Worm (Caenorhabditis elegans): ENCODE results near the gene let-70.

DNA sequence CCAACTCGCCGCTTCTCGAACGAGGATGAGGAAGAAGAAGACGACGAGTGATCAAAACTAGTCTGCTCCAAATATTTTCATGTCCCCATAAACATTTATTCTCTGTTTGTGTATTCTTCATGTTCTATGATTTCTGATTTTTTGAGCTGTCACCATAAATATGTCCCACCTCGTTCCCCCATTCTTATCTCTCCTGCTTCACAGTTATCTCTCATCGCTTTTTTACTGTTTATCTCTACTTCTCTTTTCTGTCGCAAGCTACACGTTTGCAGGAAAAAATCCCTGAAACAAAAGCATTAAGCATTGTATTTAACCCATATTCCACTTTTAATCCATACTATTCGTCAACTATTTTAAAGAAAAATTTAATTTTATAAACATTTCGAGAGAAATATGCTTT is 48.7 kb upstream of the let-70 start:
- TF ChIP-seq lir-3 (tag; optimal IDR thresholded peaks at IDR 0.05) = no peak
- no peak for TF ChIP-seq fos-1 (tag; optimal IDR thresholded peaks at IDR 0.05)
- no peak for TF ChIP-seq pqm-1 (tag; optimal IDR thresholded peaks at IDR 0.05)
- TF ChIP-seq mes-2 (tag; optimal IDR thresholded peaks at IDR 0.05; ENCODE audit: poor library complexity, severe bottlenecking) = no peak
- TF ChIP-seq aha-1 (tag) = no peak

Measured in whole organism, L4 larva.